Worm (Caenorhabditis elegans) whole organism, L4 larva: ENCODE results near the gene T06D8.9.

Experiments
- F44E2.7 ChIP-seq: fragments of 200-800 bp; sonication (Bioruptor generic); IDR thresholded peaks from 2 replicates; pipeline ENCODE4 v2.1.2; 2022; ENCODE audit warnings: missing genetic modification characterization, missing compliant biosample characterization
- F49E8.2 ChIP-seq: sonication (generic microtip); optimal IDR thresholded peaks from 2 replicates; lab custom pipeline; 2016; ENCODE audit warnings: missing compliant biosample characterization, mild to moderate bottlenecking, missing genetic modification characterization, borderline replicate concordance
- R02D3.7 ChIP-seq: fragments of 150-350 bp; sonication (generic microtip); optimal IDR thresholded peaks from 3 replicates; lab custom pipeline; 2014; ENCODE audit warnings: missing biosample characterization, missing genetic modification characterization
- Y105C5A.15 ChIP-seq: fragments of 200-800 bp; sonication (Bioruptor generic); IDR thresholded peaks from 2 replicates; pipeline ENCODE4 v1.3.6; 2022; ENCODE audit warnings: missing genetic modification characterization, missing compliant biosample characterization
- ZK546.5 ChIP-seq, 2 experiments: sonication (generic microtip); optimal IDR thresholded peaks; 2 replicates each; lab custom pipeline; 2017; ENCODE audit warnings: missing biosample characterization in 2 of 2, missing genetic modification characterization in 2 of 2
- aha-1 ChIP-seq: fragments of 150-350 bp; peaks from one replicate; lab custom pipeline; 2014; ENCODE audit warnings: missing biosample characterization, missing genetic modification characterization
- cey-2 ChIP-seq: sonication (generic microtip); optimal IDR thresholded peaks from 3 replicates; lab custom pipeline; 2017; ENCODE audit warnings: missing genetic modification characterization, mild to moderate bottlenecking, missing compliant biosample characterization, antibody characterized with exemption, borderline replicate concordance; ENCODE audit not compliant: insufficient read depth
- daf-19 ChIP-seq: fragments of 200-800 bp; sonication (Bioruptor generic); conservative IDR thresholded peaks from 2 replicates; pipeline ENCODE4 v1.3.6; 2022; ENCODE audit warnings: missing genetic modification characterization, missing compliant biosample characterization
- dmd-8 ChIP-seq: fragments of 200-800 bp; sonication (Bioruptor generic); IDR thresholded peaks from 2 replicates; pipeline ENCODE4 v1.3.6; 2022; ENCODE audit warnings: missing genetic modification characterization, missing compliant biosample characterization
- duxl-1 ChIP-seq: sonication (generic microtip); optimal IDR thresholded peaks from 2 replicates; lab custom pipeline; 2016; ENCODE audit warnings: mild to moderate bottlenecking, missing genetic modification characterization, moderate library complexity, missing compliant biosample characterization; ENCODE audit not compliant: poor library complexity
- dve-1 ChIP-seq: sonication (generic microtip); optimal IDR thresholded peaks from 2 replicates; lab custom pipeline; 2017; ENCODE audit warnings: antibody characterized with exemption, mild to moderate bottlenecking, missing genetic modification characterization, missing compliant biosample characterization; ENCODE audit not compliant: insufficient read depth
- fkh-10 ChIP-seq: fragments of 150-350 bp; optimal IDR thresholded peaks from 2 replicates; lab custom pipeline; 2014; ENCODE audit warnings: missing biosample characterization, missing genetic modification reagents, missing genetic modification characterization
- gei-8 ChIP-seq: fragments of 200-800 bp; sonication (Bioruptor generic); optimal IDR thresholded peaks from 2 replicates; lab custom pipeline; 2018; ENCODE audit warnings: mild to moderate bottlenecking, missing genetic modification characterization, missing compliant biosample characterization
- hif-1 ChIP-seq, 2 experiments: sonication (generic microtip); optimal IDR thresholded peaks; 2 replicates each; lab custom pipeline; 2016 to 2017; ENCODE audit warnings: missing compliant biosample characterization in 2 of 2, missing genetic modification characterization in 2 of 2, missing genetic modification reagents in 2 of 2, missing genotype in 2 of 2, mild to moderate bottlenecking in 1 of 2
- hlh-30 ChIP-seq: sonication (generic microtip); optimal IDR thresholded peaks from 2 replicates; lab custom pipeline; 2017; ENCODE audit warnings: antibody characterized with exemption, mild to moderate bottlenecking, missing genetic modification characterization, missing compliant biosample characterization; ENCODE audit not compliant: insufficient read depth
- lin-1 ChIP-seq: fragments of 200-800 bp; sonication (Bioruptor generic); IDR thresholded peaks from 2 replicates; pipeline ENCODE4 v1.3.6; 2022; ENCODE audit warnings: missing genetic modification reagents, missing genetic modification characterization, missing compliant biosample characterization
- madf-9 ChIP-seq: fragments of 200-800 bp; sonication (Bioruptor generic); conservative IDR thresholded peaks from 2 replicates; pipeline ENCODE4 v1.3.6; 2022; ENCODE audit warnings: missing genetic modification reagents, missing genetic modification characterization, missing compliant biosample characterization
- mdl-1 ChIP-seq, 2 experiments: fragments of 150-350 bp in 1 of 2; sonication (generic microtip) in 1 of 2; optimal IDR thresholded peaks; 2 replicates each; lab custom pipeline; 2014 to 2017; ENCODE audit warnings: missing biosample characterization in 2 of 2, missing genetic modification characterization in 2 of 2
- mes-2 ChIP-seq: sonication (generic microtip); optimal IDR thresholded peaks from 2 replicates; lab custom pipeline; 2016; ENCODE audit warnings: missing genotype, mild to moderate bottlenecking, missing genetic modification characterization, missing compliant biosample characterization; ENCODE audit not compliant: poor library complexity, severe bottlenecking
- mxl-3 ChIP-seq: fragments of 200-800 bp; sonication (Bioruptor generic); optimal IDR thresholded peaks from 2 replicates; lab custom pipeline; 2018; ENCODE audit warnings: mild to moderate bottlenecking, missing genetic modification characterization, missing compliant biosample characterization
- nhr-102 ChIP-seq: sonication (generic microtip); optimal IDR thresholded peaks from 2 replicates; lab custom pipeline; 2016; ENCODE audit warnings: mild to moderate bottlenecking, missing genetic modification characterization, moderate library complexity, missing compliant biosample characterization
- nhr-111 ChIP-seq: fragments of 200-800 bp; sonication (Bioruptor generic); optimal IDR thresholded peaks from 2 replicates; lab custom pipeline; 2018; ENCODE audit warnings: mild to moderate bottlenecking, missing genetic modification characterization, missing compliant biosample characterization
- nhr-25 ChIP-seq: sonication (generic microtip); optimal IDR thresholded peaks from 2 replicates; lab custom pipeline; 2017; ENCODE audit warnings: missing genetic modification characterization, mild to moderate bottlenecking, missing compliant biosample characterization, antibody characterized with exemption, moderate library complexity, borderline replicate concordance; ENCODE audit not compliant: insufficient read depth
- nhr-77 ChIP-seq: fragments of 150-350 bp; optimal IDR thresholded peaks from 2 replicates; lab custom pipeline; 2014; ENCODE audit warnings: missing biosample characterization, missing genetic modification characterization
- php-3 ChIP-seq: fragments of 200-800 bp; sonication (Bioruptor generic); IDR thresholded peaks from 2 replicates; pipeline ENCODE4 v1.3.6; 2022; ENCODE audit warnings: missing genetic modification reagents, missing genetic modification characterization, missing compliant biosample characterization
- pqm-1 ChIP-seq: sonication (generic microtip); optimal IDR thresholded peaks from 2 replicates; lab custom pipeline; 2017; ENCODE audit warnings: missing biosample characterization, missing genetic modification characterization
- tag-97 ChIP-seq: fragments of 200-800 bp; sonication (Bioruptor generic); IDR thresholded peaks from 2 replicates; pipeline ENCODE4 v1.3.6; 2022; ENCODE audit warnings: missing genetic modification characterization, missing compliant biosample characterization
- unc-130 ChIP-seq: sonication (generic microtip); optimal IDR thresholded peaks from 2 replicates; lab custom pipeline; 2016; ENCODE audit warnings: missing genetic modification reagents, missing genetic modification characterization, missing compliant biosample characterization
- unc-39 ChIP-seq: sonication (generic microtip); optimal IDR thresholded peaks from 2 replicates; lab custom pipeline; 2017; ENCODE audit warnings: missing biosample characterization, missing genetic modification characterization
- zip-2 ChIP-seq: fragments of 150-350 bp; optimal IDR thresholded peaks from 2 replicates; lab custom pipeline; 2014; ENCODE audit warnings: missing biosample characterization, missing genetic modification characterization

T06D8.9 gene

ce11 chrII:11290109-11290784 lies 50.9 kb downstream of the T06D8.9 start, which contains the start of gene C47G2.3 (continued):
- peak; percentile 96 for TF ChIP-seq mes-2
- TF ChIP-seq lin-1 (GFP tag; lab: Robert Waterston, UW), result no peak
- no peak for TF ChIP-seq gei-8 (GFP tag; lab: Kevin White, UChicago)
- TF ChIP-seq hlh-30 (tag; lab: Kevin White, UChicago), result peak; percentile 17
- TF ChIP-seq nhr-102, result peak; percentile 2
- no peak for TF ChIP-seq nhr-25 (tag; lab: Kevin White, UChicago)
- TF ChIP-seq ZK546.5 (tag; optimal IDR thresholded peaks at IDR 0.05; lab: Kevin White, UChicago), result no peak
- TF ChIP-seq R02D3.7 (tag; lab: Kevin White, UChicago), result no peak
- peak; percentile 60 for TF ChIP-seq dve-1 (tag; lab: Kevin White, UChicago)
- TF ChIP-seq mxl-3, result no peak
- TF ChIP-seq madf-9 (GFP tag; lab: Robert Waterston, UW), result 0 out of 2 replicates have a peak, but pooled peaks have one; percentile 21
- TF ChIP-seq F49E8.2 (tag; lab: Kevin White, UChicago), result no peak
- TF ChIP-seq duxl-1 (tag; lab: Kevin White, UChicago), result peak; percentile 71
- no peak for TF ChIP-seq zip-2 (tag; lab: Kevin White, UChicago)
- TF ChIP-seq mdl-1 (tag; optimal IDR thresholded peaks at IDR 0.05; lab: Kevin White, UChicago), result no peak
- no peak for TF ChIP-seq F44E2.7 (GFP tag; lab: Robert Waterston, UW)
- no peak for TF ChIP-seq daf-19 (GFP tag; lab: Robert Waterston, UW)
- TF ChIP-seq nhr-77 (tag; lab: Kevin White, UChicago), result no peak
- no peak for TF ChIP-seq php-3 (GFP tag; lab: Robert Waterston, UW)
- TF ChIP-seq fkh-10 (GFP tag; lab: Kevin White, UChicago), result no peak
- TF ChIP-seq unc-130 (GFP tag; lab: Kevin White, UChicago), result peak; percentile 75
- TF ChIP-seq aha-1 (tag; lab: Kevin White, UChicago), result peak; percentile 47
- TF ChIP-seq unc-39 (tag; lab: Kevin White, UChicago), result no peak
- TF ChIP-seq Y105C5A.15 (GFP tag; lab: Robert Waterston, UW), result 0 out of 2 replicates have a peak, but pooled peaks have one; percentile 39
- no peak for TF ChIP-seq dmd-8 (GFP tag; lab: Robert Waterston, UW)
- TF ChIP-seq cey-2 (tag; lab: Kevin White, UChicago), result no peak
- TF ChIP-seq nhr-111 (GFP tag; lab: Kevin White, UChicago), result no peak
- no peak for TF ChIP-seq pqm-1 (tag; lab: Kevin White, UChicago)
- TF ChIP-seq hif-1 (tag; optimal IDR thresholded peaks at IDR 0.05; lab: Kevin White, UChicago), result peak in 1 of 2 experiments; percentile 42
- no peak for TF ChIP-seq tag-97 (GFP tag; lab: Robert Waterston, UW)
